Fruit fly (Drosophila melanogaster) whole organism: ENCODE measurements around the gene CG6865.

Experiments used
- CG8478 ChIP-seq: fragments of >200 bp; optimal IDR thresholded peaks from 2 replicates; lab custom pipeline; 2018; ENCODE audit warnings: inconsistent platforms
- pan ChIP-seq: fragments of >200 bp; optimal IDR thresholded peaks from 2 replicates; lab custom pipeline; 2017
- usp ChIP-seq: fragments of >200 bp; optimal IDR thresholded peaks from 2 replicates; lab custom pipeline; 2017; ENCODE audit warnings: missing biosample characterization, missing genetic modification characterization, mixed read lengths

DNA sequence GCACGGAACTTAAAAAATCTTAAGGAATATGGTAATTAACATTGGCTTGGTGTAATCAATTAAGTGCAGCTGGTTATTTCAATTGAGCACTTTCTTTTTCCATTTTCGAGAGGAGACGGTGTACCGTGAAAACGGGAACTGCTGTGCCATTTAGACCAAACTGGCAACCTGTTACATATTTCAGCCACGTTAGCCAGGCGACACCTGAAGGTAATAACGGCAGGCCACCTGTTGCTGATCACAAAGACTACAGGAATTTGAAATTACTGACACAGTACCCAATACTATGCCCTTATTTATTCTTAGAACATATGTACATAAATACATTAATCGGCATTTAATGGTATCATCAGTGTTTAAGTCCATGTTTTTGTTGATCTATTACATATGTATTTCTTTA lies 21.2 kb upstream of the CG6865 start:
- TF ChIP-seq pan (lab: Kevin White, UChicago) (no peak), CG8478 (lab: Kevin White, UChicago) (no peak), usp (GFP tag; lab: Kevin White, UChicago) (no peak)
